Worm (Caenorhabditis elegans) whole organism, mixed stage, embryonic: ENCODE results near the gene srt-50.
"Not testable (repeated sequence)": the region's sequence is repeated elsewhere in the genome, so short reads cannot be mapped to it uniquely, and the experiment has no call there.

Experiments used
- ces-1 ChIP-seq: fragments of 150-350 bp; optimal IDR thresholded peaks from 2 replicates; lab custom pipeline; 2014; ENCODE audit warnings: missing biosample characterization, missing genetic modification reagents, missing genetic modification characterization
- mls-2 ChIP-seq: sonication (generic microtip); optimal IDR thresholded peaks from 2 replicates; lab custom pipeline; 2016; ENCODE audit warnings: mild to moderate bottlenecking, missing genetic modification characterization, moderate library complexity, missing compliant biosample characterization
- nhr-76 ChIP-seq: sonication (generic microtip); optimal IDR thresholded peaks from 2 replicates; lab custom pipeline; 2017; ENCODE audit warnings: missing biosample characterization, missing genetic modification characterization
- snpc-4 ChIP-seq: fragments of 150-350 bp; optimal IDR thresholded peaks from 2 replicates; lab custom pipeline; 2014; ENCODE audit warnings: missing biosample characterization, missing genetic modification characterization
- tbx-8 ChIP-seq: fragments of 200-800 bp; sonication (Bioruptor generic); optimal IDR thresholded peaks from 2 replicates; lab custom pipeline; 2018; ENCODE audit warnings: mild to moderate bottlenecking, missing genetic modification characterization, moderate library complexity, missing compliant biosample characterization

DNA sequence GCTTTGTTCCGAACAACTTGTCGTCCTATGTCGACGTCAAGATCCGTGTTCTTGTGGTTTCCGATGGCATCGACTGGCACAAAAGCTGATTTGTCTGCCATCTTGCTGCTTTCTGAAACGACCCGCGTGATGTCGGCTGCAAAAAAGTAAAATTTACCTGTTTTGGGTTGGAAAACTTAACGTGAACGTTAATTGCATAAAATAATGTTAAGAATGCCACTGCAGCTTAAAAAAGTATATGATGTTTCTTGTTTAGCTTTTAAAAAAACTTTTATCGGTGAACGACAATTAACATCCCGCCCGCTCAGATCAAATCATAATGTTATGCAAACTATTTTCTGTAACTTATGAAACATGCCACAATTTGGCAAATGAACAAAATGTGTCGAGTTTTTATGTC is 59.4 kb downstream of the srt-50 start, which contains the start of gene M199.8:
- not testable (repeated sequence) for TF ChIP-seq ces-1 (GFP tag; lab: Kevin White, UChicago); mls-2 (tag; lab: Kevin White, UChicago); nhr-76 (tag; lab: Kevin White, UChicago); snpc-4 (tag; lab: Kevin White, UChicago); tbx-8 (GFP tag; lab: Kevin White, UChicago)
